Worm (Caenorhabditis elegans): Measurements from ENCODE around the gene irld-14.

irld-14 gene

ce11 chrV:14999485-15000023 is 3.2 kb downstream of the irld-14 start, which contains the start of gene T01C3.11:
T01C3.11 (plus strand) TSS chrV:14999535.
- no peak for TF ChIP-seq dmd-8 (GFP tag; IDR thresholded peaks at IDR 0.05)
- no peak for TF ChIP-seq hif-1 (tag; optimal IDR thresholded peaks at IDR 0.05)
- TF ChIP-seq ceh-32 (tag; optimal IDR thresholded peaks at IDR 0.05; ENCODE audit: poor library complexity), result no peak
- no peak for TF ChIP-seq ZK337.2 (GFP tag; IDR thresholded peaks at IDR 0.05)
- no peak for TF ChIP-seq nhr-10 (tag; optimal IDR thresholded peaks at IDR 0.05)
- no peak for TF ChIP-seq zfp-2 (tag; optimal IDR thresholded peaks at IDR 0.05)
- no peak for TF ChIP-seq daf-12 (tag; optimal IDR thresholded peaks at IDR 0.05)
- no peak for TF ChIP-seq ctbp-1 (GFP tag; IDR thresholded peaks at IDR 0.05)
- TF ChIP-seq nhr-48 (tag; optimal IDR thresholded peaks at IDR 0.05), result no peak
- TF ChIP-seq hlh-11 (tag; optimal IDR thresholded peaks at IDR 0.05), result no peak
- TF ChIP-seq rbr-2 (tag; optimal IDR thresholded peaks at IDR 0.05), result no peak
- TF ChIP-seq lin-38 (GFP tag; IDR thresholded peaks at IDR 0.05), result peak; percentile 54
- no peak for TF ChIP-seq ceh-20 (GFP tag; IDR thresholded peaks at IDR 0.05)
- TF ChIP-seq snpc-4 (tag; optimal IDR thresholded peaks at IDR 0.05), result no peak
- TF ChIP-seq zfp-3 (GFP tag; conservative IDR thresholded peaks at IDR 0.05), result 0 out of 2 replicates have a peak, but pooled peaks have one; percentile 19
- TF ChIP-seq Y48G9A.11 (GFP tag; IDR thresholded peaks at IDR 0.05), result peak; percentile 63; the same call in 1 of the 2 replicates
- TF ChIP-seq pha-4 (GFP tag; IDR thresholded peaks at IDR 0.05), result no peak
- TF ChIP-seq pha-4 (tag; optimal IDR thresholded peaks at IDR 0.05), result no peak
- TF ChIP-seq jun-1 (tag; optimal IDR thresholded peaks at IDR 0.05), result no peak
- 0 out of 2 replicates have a peak, but pooled peaks have one; percentile 20 for TF ChIP-seq Y105C5A.15 (GFP tag; IDR thresholded peaks at IDR 0.05)
- no peak for TF ChIP-seq mep-1 (tag; optimal IDR thresholded peaks at IDR 0.05)
- no peak for TF ChIP-seq nhr-42 (GFP tag; IDR thresholded peaks at IDR 0.05)
- TF ChIP-seq snpc-1.2 (GFP tag; IDR thresholded peaks at IDR 0.05), result 0 out of 2 replicates have a peak, but pooled peaks have one; percentile 35
- TF ChIP-seq F37D6.2 (tag; optimal IDR thresholded peaks at IDR 0.05), result no peak
- no peak for TF ChIP-seq php-3 (GFP tag; IDR thresholded peaks at IDR 0.05)
- no peak for TF ChIP-seq lim-7 (GFP tag; IDR thresholded peaks at IDR 0.05)

ce11 chrV:15000055-15000704 is 3.8 kb downstream of the irld-14 start, which contains the start of gene rps-16:
rps-16 (minus strand) TSS chrV:15000541.
- TF ChIP-seq unc-62 (GFP tag; optimal IDR thresholded peaks at IDR 0.05 in 1 of 2) (peak in 1 of 2 experiments; percentile 81), unc-62 (tag; optimal IDR thresholded peaks at IDR 0.05) (no peak), Y48G9A.11 (GFP tag; IDR thresholded peaks at IDR 0.05) (peak; percentile 58), T26A8.4 (GFP tag; IDR thresholded peaks at IDR 0.05) (0 out of 2 replicates have a peak, but pooled peaks have one; percentile 19), F26F4.8 (GFP tag; conservative IDR thresholded peaks at IDR 0.05) (no peak), snpc-1.2 (GFP tag; IDR thresholded peaks at IDR 0.05) (peak; percentile 10; the same call in 1 of the 2 replicates), F44E2.7 (GFP tag; IDR thresholded peaks at IDR 0.05) (no peak), ZK337.2 (GFP tag; IDR thresholded peaks at IDR 0.05) (no peak), Y105C5A.15 (GFP tag; IDR thresholded peaks at IDR 0.05) (peak; percentile 69; the same call in 1 of the 2 replicates), ctbp-1 (GFP tag; IDR thresholded peaks at IDR 0.05) (peak; percentile 65; the same call in 1 of the 2 replicates), lin-38 (GFP tag; IDR thresholded peaks at IDR 0.05) (peak; percentile 82), mes-2 (tag; optimal IDR thresholded peaks at IDR 0.05; ENCODE audit: poor library complexity, severe bottlenecking) (peak; percentile 22), Y5F2A.4 (GFP tag; optimal IDR thresholded peaks at IDR 0.05) (peak; percentile 47), madf-9 (GFP tag; conservative IDR thresholded peaks at IDR 0.05) (no peak), nhr-102 (tag; optimal IDR thresholded peaks at IDR 0.05) (peak; percentile 1), gei-8 (GFP tag; optimal IDR thresholded peaks at IDR 0.05) (no peak), pha-4 (GFP tag; IDR thresholded peaks at IDR 0.05) (peak; percentile 64; the same call in 1 of the 2 replicates), pha-4 (tag; optimal IDR thresholded peaks at IDR 0.05) (no peak), madf-5 (GFP tag; IDR thresholded peaks at IDR 0.05) (0 out of 4 replicates have a peak, but pooled peaks of 1 of the 2 experiments have one; percentile 38), saeg-2 (GFP tag; IDR thresholded peaks at IDR 0.05) (no peak), unc-39 (tag; optimal IDR thresholded peaks at IDR 0.05) (no peak), F49E8.2 (tag; optimal IDR thresholded peaks at IDR 0.05; ENCODE audit: borderline replicate concordance) (peak; percentile 68), aha-1 (tag) (peak; percentile 90), nhr-111 (GFP tag; optimal IDR thresholded peaks at IDR 0.05) (peak; percentile 89), aly-2 (tag; optimal IDR thresholded peaks at IDR 0.05) (peak; percentile 17), lin-13 (GFP tag; optimal IDR thresholded peaks at IDR 0.05) (peak; percentile 38), lin-1 (GFP tag; IDR thresholded peaks at IDR 0.05) (no peak), daf-19 (GFP tag; conservative IDR thresholded peaks at IDR 0.05) (peak; percentile 54; the same call in 1 of the 2 replicates), mdt-29 (GFP tag; IDR thresholded peaks at IDR 0.05) (peak; percentile 68; the same call in 1 of the 2 replicates)

Measured in whole organism, L4 larva.